Worm (Caenorhabditis elegans): ENCODE measurements around the gene T17H7.7.

DNA sequence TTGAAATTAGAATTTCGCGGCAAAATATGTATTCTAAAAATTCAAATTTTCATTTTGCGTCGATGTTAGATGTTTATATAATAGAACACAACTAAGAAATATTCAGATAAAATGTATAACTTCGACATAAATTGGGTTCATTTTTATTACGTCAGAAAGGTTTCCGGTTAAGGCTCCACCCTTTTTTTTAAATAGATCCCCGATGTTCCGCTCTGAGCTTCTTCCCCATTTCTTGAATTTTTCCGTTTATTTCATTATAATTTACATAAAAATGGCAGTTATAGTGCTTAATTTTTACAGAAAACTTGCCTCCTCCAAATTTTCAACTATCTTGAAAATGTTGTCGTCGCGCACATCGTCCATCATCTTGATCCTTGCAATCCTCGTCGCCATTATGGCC is 33.1 kb downstream of the T17H7.7 start, which contains the start of gene flp-24:
- TF ChIP-seq nhr-237 (tag; optimal IDR thresholded peaks at IDR 0.05) (no peak), snpc-4 (tag; optimal IDR thresholded peaks at IDR 0.05) (no peak), ztf-11 (tag; optimal IDR thresholded peaks at IDR 0.05) (no peak)
